Fruit fly (Drosophila melanogaster) whole organism, embryonic: ENCODE results near the gene frac.
A peak's percentile ranks its signal among the peaks of the same experiment; 100 is the strongest.

Experiments used
- CG10267 ChIP-seq: fragments of 200-800 bp; sonication (Bioruptor generic); optimal IDR thresholded peaks from 2 replicates; lab custom pipeline; 2018; ENCODE audit warnings: missing biosample characterization, mild to moderate bottlenecking, missing genetic modification characterization, moderate library complexity
- CG10431 ChIP-seq: fragments of 200-800 bp; sonication (Bioruptor generic); optimal IDR thresholded peaks from 3 replicates; lab custom pipeline; 2018; ENCODE audit warnings: missing biosample characterization, mild to moderate bottlenecking, missing genetic modification characterization
- CG10959 ChIP-seq: fragments of 200-800 bp; sonication (Bioruptor generic); IDR thresholded peaks from 2 replicates; pipeline ENCODE4 v1.3.6; 2022; ENCODE audit warnings: missing biosample characterization, missing genetic modification characterization
- CG11504 ChIP-seq: fragments of 200-800 bp; sonication (Bioruptor generic); optimal IDR thresholded peaks from 3 replicates; lab custom pipeline; 2019; ENCODE audit warnings: missing biosample characterization, mild to moderate bottlenecking, missing genetic modification characterization, moderate library complexity
- CG12219 ChIP-seq: fragments of 200-800 bp; sonication (Bioruptor generic); optimal IDR thresholded peaks from 3 replicates; lab custom pipeline; 2018; ENCODE audit warnings: missing biosample characterization, mild to moderate bottlenecking, missing genetic modification characterization
- CG12769 ChIP-seq: fragments of 200-800 bp; sonication (Bioruptor generic); optimal IDR thresholded peaks from 2 replicates; lab custom pipeline; 2019; ENCODE audit warnings: missing biosample characterization, mild to moderate bottlenecking, missing genetic modification characterization, moderate library complexity
- CG16815 ChIP-seq: fragments of 200-800 bp; sonication (Bioruptor generic); optimal IDR thresholded peaks from 3 replicates; lab custom pipeline; 2017; ENCODE audit warnings: missing biosample characterization, mild to moderate bottlenecking, missing genetic modification characterization
- CG17359 ChIP-seq: fragments of 200-800 bp; sonication (Bioruptor generic); optimal IDR thresholded peaks from 3 replicates; lab custom pipeline; 2018; ENCODE audit warnings: missing biosample characterization, mild to moderate bottlenecking, missing genetic modification characterization, moderate library complexity
- CG2712 ChIP-seq: fragments of 200-800 bp; optimal IDR thresholded peaks from 3 replicates; lab custom pipeline; 2019; ENCODE audit warnings: missing biosample characterization, mild to moderate bottlenecking, missing genetic modification characterization, moderate library complexity
- CG30431 ChIP-seq: fragments of 200-800 bp; sonication (Bioruptor generic); optimal IDR thresholded peaks from 2 replicates; lab custom pipeline; 2017; ENCODE audit warnings: missing biosample characterization, missing genetic modification characterization
- CG3847 ChIP-seq: fragments of 200-800 bp; sonication (Bioruptor generic); IDR thresholded peaks from 2 replicates; pipeline ENCODE4 v1.3.6; 2022; ENCODE audit warnings: missing biosample characterization, missing genetic modification characterization
- CG4617 ChIP-seq: fragments of 200-800 bp; sonication (Bioruptor generic); optimal IDR thresholded peaks from 3 replicates; lab custom pipeline; 2016; ENCODE audit warnings: missing biosample characterization, missing genetic modification characterization, borderline replicate concordance
- CG7271 ChIP-seq: fragments of 200-800 bp; sonication (Bioruptor generic); optimal IDR thresholded peaks from 2 replicates; lab custom pipeline; 2018; ENCODE audit warnings: missing biosample characterization, mild to moderate bottlenecking, missing genetic modification characterization, moderate library complexity
- CG7357 ChIP-seq: fragments of 200-800 bp; sonication (Bioruptor generic); IDR thresholded peaks from 3 replicates; pipeline ENCODE4 v1.3.6; 2022; ENCODE audit warnings: missing biosample characterization, missing genetic modification characterization
- CG7372 ChIP-seq: fragments of 200-800 bp; sonication (Bioruptor generic); IDR thresholded peaks from 2 replicates; pipeline ENCODE4 v1.3.6; 2022; ENCODE audit warnings: missing biosample characterization, missing genetic modification characterization
- CG8924 ChIP-seq: fragments of 200-800 bp; optimal IDR thresholded peaks from 3 replicates; lab custom pipeline; 2019; ENCODE audit warnings: missing biosample characterization, mild to moderate bottlenecking, missing genetic modification characterization, moderate library complexity
- CG9437 ChIP-seq: fragments of 200-800 bp; sonication (Bioruptor generic); optimal IDR thresholded peaks from 2 replicates; lab custom pipeline; 2018; ENCODE audit warnings: missing biosample characterization, mild to moderate bottlenecking, missing genetic modification characterization
- CG9727 ChIP-seq: fragments of 200-800 bp; sonication (Bioruptor generic); optimal IDR thresholded peaks from 3 replicates; lab custom pipeline; 2017; ENCODE audit warnings: missing biosample characterization, mild to moderate bottlenecking, missing genetic modification characterization
- CG9817 ChIP-seq: fragments of 200-800 bp; sonication (Bioruptor generic); optimal IDR thresholded peaks from 2 replicates; lab custom pipeline; 2018; ENCODE audit warnings: missing biosample characterization, mild to moderate bottlenecking, missing genetic modification characterization, moderate library complexity
- CoRest ChIP-seq: fragments of 200-800 bp; sonication (Bioruptor generic); optimal IDR thresholded peaks from 3 replicates; lab custom pipeline; 2018; ENCODE audit warnings: missing biosample characterization, mild to moderate bottlenecking, missing genetic modification characterization, moderate library complexity
- E2f1 ChIP-seq: fragments of 200-800 bp; sonication (Bioruptor generic); IDR thresholded peaks from 2 replicates; pipeline ENCODE4 v1.3.6; 2022; ENCODE audit warnings: missing biosample characterization, missing genetic modification characterization
- H15 ChIP-seq: fragments of 200-800 bp; sonication (Bioruptor generic); IDR thresholded peaks from 3 replicates; pipeline ENCODE4 v1.3.6; 2022; ENCODE audit warnings: missing biosample characterization, missing genetic modification characterization
- H2.0 ChIP-seq: fragments of 200-800 bp; sonication (Bioruptor generic); IDR thresholded peaks from 2 replicates; pipeline ENCODE4 v1.3.6; 2022; ENCODE audit warnings: missing biosample characterization, missing genetic modification characterization
- Hr3 ChIP-seq: fragments of 200-800 bp; sonication (Bioruptor generic); optimal IDR thresholded peaks from 3 replicates; lab custom pipeline; 2016; ENCODE audit warnings: missing biosample characterization, missing genetic modification characterization
- Meics ChIP-seq: fragments of 200-800 bp; sonication (Bioruptor generic); optimal IDR thresholded peaks from 2 replicates; lab custom pipeline; 2017; ENCODE audit warnings: missing biosample characterization, mild to moderate bottlenecking, missing genetic modification characterization
- Side ChIP-seq: fragments of 200-800 bp; sonication (Bioruptor generic); optimal IDR thresholded peaks from 2 replicates; lab custom pipeline; 2016; ENCODE audit warnings: missing biosample characterization, missing genetic modification characterization
- Xrp1 ChIP-seq: fragments of 200-800 bp; sonication (Bioruptor generic); IDR thresholded peaks from 2 replicates; pipeline ENCODE4 v1.3.6; 2022; ENCODE audit warnings: missing biosample characterization, missing genetic modification characterization
- ara ChIP-seq: fragments of 200-800 bp; sonication (Bioruptor generic); IDR thresholded peaks from 2 replicates; pipeline ENCODE4 v1.3.6; 2022; ENCODE audit warnings: missing biosample characterization, missing genetic modification characterization
- az2 ChIP-seq: fragments of 200-800 bp; sonication (Bioruptor generic); optimal IDR thresholded peaks from 3 replicates; lab custom pipeline; 2016; ENCODE audit warnings: missing biosample characterization, missing genetic modification characterization
- bab2 ChIP-seq: fragments of 200-800 bp; sonication (Bioruptor generic); optimal IDR thresholded peaks from 2 replicates; lab custom pipeline; 2016; ENCODE audit warnings: missing biosample characterization, missing genetic modification characterization
- bcd ChIP-seq: fragments of 200-800 bp; sonication (Bioruptor generic); optimal IDR thresholded peaks from 2 replicates; lab custom pipeline; 2017; ENCODE audit warnings: missing biosample characterization, mild to moderate bottlenecking, missing genetic modification characterization
- btn ChIP-seq: fragments of 200-800 bp; sonication (Bioruptor generic); optimal IDR thresholded peaks from 2 replicates; lab custom pipeline; 2016; ENCODE audit warnings: missing biosample characterization, missing genetic modification characterization
- cwo ChIP-seq: fragments of 200-800 bp; sonication (Bioruptor generic); optimal IDR thresholded peaks from 3 replicates; lab custom pipeline; 2017; ENCODE audit warnings: missing biosample characterization, missing genetic modification characterization, mild to moderate bottlenecking, moderate library complexity, missing genetic modification reagents
- dmrt99B ChIP-seq: fragments of 200-800 bp; sonication (Bioruptor generic); optimal IDR thresholded peaks from 2 replicates; lab custom pipeline; 2018; ENCODE audit warnings: missing biosample characterization, mild to moderate bottlenecking, missing genetic modification characterization, moderate library complexity
- fd96Cb ChIP-seq: fragments of 200-800 bp; sonication (Bioruptor generic); optimal IDR thresholded peaks from 2 replicates; lab custom pipeline; 2018; ENCODE audit warnings: missing biosample characterization, mild to moderate bottlenecking, missing genetic modification characterization, moderate library complexity
- gcm2 ChIP-seq: fragments of 200-800 bp; sonication (Bioruptor generic); optimal IDR thresholded peaks from 2 replicates; lab custom pipeline; 2016; ENCODE audit warnings: missing biosample characterization, missing genetic modification characterization
- gem ChIP-seq: fragments of 200-800 bp; sonication (Bioruptor generic); optimal IDR thresholded peaks from 2 replicates; lab custom pipeline; 2019; ENCODE audit warnings: missing biosample characterization, mild to moderate bottlenecking, missing genetic modification characterization, moderate library complexity
- gsb-n ChIP-seq: fragments of 200-800 bp; sonication (Bioruptor generic); optimal IDR thresholded peaks from 3 replicates; lab custom pipeline; 2018; ENCODE audit warnings: missing biosample characterization, mild to moderate bottlenecking, missing genetic modification characterization
- jumu ChIP-seq: fragments of 200-800 bp; sonication (Bioruptor generic); optimal IDR thresholded peaks from 3 replicates; lab custom pipeline; 2016; ENCODE audit warnings: missing biosample characterization, missing genetic modification characterization
- lab ChIP-seq: fragments of 200-800 bp; sonication (Bioruptor generic); optimal IDR thresholded peaks from 3 replicates; lab custom pipeline; 2017; ENCODE audit warnings: missing biosample characterization, missing genetic modification characterization, mild to moderate bottlenecking, moderate library complexity, missing genetic modification reagents
- nom ChIP-seq: fragments of 200-800 bp; sonication (Bioruptor generic); optimal IDR thresholded peaks from 2 replicates; lab custom pipeline; 2017; ENCODE audit warnings: missing biosample characterization, missing genetic modification characterization, mild to moderate bottlenecking, moderate library complexity, missing genetic modification reagents
- oc ChIP-seq: fragments of 200-800 bp; sonication (Bioruptor generic); optimal IDR thresholded peaks from 2 replicates; lab custom pipeline; 2018; ENCODE audit warnings: missing biosample characterization, mild to moderate bottlenecking, missing genetic modification characterization, moderate library complexity
- otp ChIP-seq: fragments of 200-800 bp; sonication (Bioruptor generic); IDR thresholded peaks from 3 replicates; pipeline ENCODE4, ENCODE4 v1.3.6; 2022; ENCODE audit warnings: missing biosample characterization, missing genetic modification characterization
- slbo ChIP-seq: fragments of 200-800 bp; sonication (Bioruptor generic); IDR thresholded peaks from 2 replicates; pipeline ENCODE4 v1.3.6; 2022; ENCODE audit warnings: missing biosample characterization, missing genetic modification characterization
- slou ChIP-seq: fragments of 200-800 bp; sonication (Bioruptor generic); optimal IDR thresholded peaks from 3 replicates; lab custom pipeline; 2016; ENCODE audit warnings: missing biosample characterization, missing genetic modification characterization
- so ChIP-seq: fragments of 200-800 bp; sonication (Bioruptor generic); IDR thresholded peaks from 3 replicates; pipeline ENCODE4 v1.3.6; 2022; ENCODE audit warnings: missing biosample characterization, missing genetic modification characterization
- tin ChIP-seq: fragments of 200-800 bp; sonication (Bioruptor generic); optimal IDR thresholded peaks from 3 replicates; lab custom pipeline; 2016; ENCODE audit warnings: missing biosample characterization, missing genetic modification characterization
- tio ChIP-seq: fragments of 200-800 bp; sonication (Bioruptor generic); optimal IDR thresholded peaks from 2 replicates; lab custom pipeline; 2017; ENCODE audit warnings: missing biosample characterization, missing genetic modification characterization, inconsistent platforms
- zf30C ChIP-seq: fragments of 200-800 bp; sonication (Bioruptor generic); optimal IDR thresholded peaks from 3 replicates; lab custom pipeline; 2018; ENCODE audit warnings: missing biosample characterization, mild to moderate bottlenecking, missing genetic modification characterization

The frac gene

DNA sequence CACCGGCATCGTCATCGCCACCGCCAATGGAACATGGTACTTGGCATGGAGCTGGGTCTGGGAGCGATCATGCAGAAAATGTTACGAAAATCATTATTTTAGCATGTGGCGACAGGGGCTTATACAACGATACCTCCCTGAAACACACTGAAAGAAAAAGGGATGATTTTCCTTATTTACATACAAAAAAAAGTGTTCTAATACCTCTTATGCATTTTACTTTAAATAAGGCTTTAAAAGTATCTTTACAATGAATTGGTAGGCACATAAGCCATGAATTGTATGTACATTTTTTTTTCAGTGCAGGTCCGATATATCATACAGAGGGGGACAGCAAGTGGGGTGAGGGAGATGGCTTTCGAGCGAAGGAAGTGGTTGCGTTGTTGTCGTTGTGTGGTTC is 51.8 kb downstream of the frac start (continued):
- peak; percentile 58; the same call in 1 of the 2 replicates for TF ChIP-seq CG7372 (GFP tag; lab: Robert Waterston, UW)
- no peak for TF ChIP-seq slou (GFP tag; lab: Kevin White, UChicago)
- peak; percentile 58; the same call in 1 of the 2 replicates for TF ChIP-seq slbo (GFP tag; lab: Robert Waterston, UW)
- TF ChIP-seq Hr3 (GFP tag; lab: Kevin White, UChicago): peak; percentile 26
- TF ChIP-seq CG12769 (tag; lab: Kevin White, UChicago): peak; percentile 29
- 0 out of 3 replicates have a peak, but pooled peaks have one; percentile 14 for TF ChIP-seq otp (GFP tag; lab: Robert Waterston, UW)
- peak; percentile 41 for TF ChIP-seq CG9817 (tag; lab: Kevin White, UChicago)
- TF ChIP-seq so (GFP tag; lab: Robert Waterston, UW): peak; percentile 57; the same call in 2 of the 3 replicates
- peak; percentile 49 for TF ChIP-seq E2f1 (GFP tag; lab: Robert Waterston, UW)
- TF ChIP-seq zf30C (GFP tag; lab: Kevin White, UChicago): peak; percentile 5
- peak; percentile 53 for TF ChIP-seq az2 (GFP tag; lab: Kevin White, UChicago)
- TF ChIP-seq bcd: peak; percentile 22
- TF ChIP-seq lab: peak; percentile 45
- peak; percentile 17 for TF ChIP-seq gsb-n (tag; lab: Kevin White, UChicago)
- peak; percentile 43 for TF ChIP-seq fd96Cb (tag; lab: Kevin White, UChicago)
- TF ChIP-seq jumu: peak; percentile 27
- peak; percentile 70 for TF ChIP-seq CG11504
- peak; percentile 54 for TF ChIP-seq tin (GFP tag; lab: Kevin White, UChicago)
- no peak for TF ChIP-seq CG7271
- TF ChIP-seq CG10431 (GFP tag; lab: Kevin White, UChicago): no peak
- peak; percentile 16 for TF ChIP-seq Meics (GFP tag; lab: Kevin White, UChicago)
- peak; percentile 13 for TF ChIP-seq oc (tag; lab: Kevin White, UChicago)
- peak; percentile 32 for TF ChIP-seq CG9727
- peak; percentile 16; the same call in 1 of the 3 replicates for TF ChIP-seq CG7357 (GFP tag; lab: Robert Waterston, UW)
- TF ChIP-seq ara: 0 out of 2 replicates have a peak, but pooled peaks have one; percentile 25
- peak; percentile 29 for TF ChIP-seq cwo (GFP tag; lab: Kevin White, UChicago)
- TF ChIP-seq CG3847 (GFP tag; lab: Robert Waterston, UW): peak; percentile 33; the same call in 1 of the 2 replicates
- TF ChIP-seq CG17359: peak; percentile 43
- peak; percentile 2 for TF ChIP-seq nom
- peak; percentile 36 for TF ChIP-seq bab2 (GFP tag; lab: Kevin White, UChicago)
- no peak for TF ChIP-seq CG4617
- peak; percentile 68 for TF ChIP-seq dmrt99B (tag; lab: Kevin White, UChicago)
- TF ChIP-seq CG2712 (tag; lab: Kevin White, UChicago): peak; percentile 67
- peak; percentile 9 for TF ChIP-seq CG30431 (GFP tag; lab: Kevin White, UChicago)
- TF ChIP-seq CG12219 (GFP tag; lab: Kevin White, UChicago): peak; percentile 17
- peak; percentile 52; the same call in 1 of the 3 replicates for TF ChIP-seq H15 (GFP tag; lab: Robert Waterston, UW)
- peak; percentile 27 for TF ChIP-seq tio (GFP tag; lab: Kevin White, UChicago)
- peak; percentile 72 for TF ChIP-seq gem (tag; lab: Kevin White, UChicago)
- TF ChIP-seq CG10267 (tag; lab: Kevin White, UChicago): peak; percentile 38
- TF ChIP-seq gcm2 (GFP tag; lab: Kevin White, UChicago): no peak
- TF ChIP-seq H2.0 (GFP tag; lab: Robert Waterston, UW): peak; percentile 54; the same call in 1 of the 2 replicates
- TF ChIP-seq btn: no peak
- TF ChIP-seq CG16815 (GFP tag; lab: Kevin White, UChicago): peak; percentile 12
- TF ChIP-seq Side (GFP tag; lab: Kevin White, UChicago): peak; percentile 24
- 0 out of 2 replicates have a peak, but pooled peaks have one; percentile 21 for TF ChIP-seq CG10959 (GFP tag; lab: Robert Waterston, UW)
- TF ChIP-seq CoRest (tag; lab: Kevin White, UChicago): peak; percentile 50
- peak; percentile 0 for TF ChIP-seq CG8924 (tag; lab: Kevin White, UChicago)
- TF ChIP-seq CG9437 (GFP tag; lab: Kevin White, UChicago): peak; percentile 22
- TF ChIP-seq Xrp1 (GFP tag; lab: Robert Waterston, UW): peak; percentile 51; the same call in 1 of the 2 replicates
